Fruit fly (Drosophila melanogaster): Measurements from ENCODE around the gene CG13738.

dm6 chr3L:13965502-13965843 is 7.8 kb downstream of the CG13738 start:
- no peak for TF ChIP-seq usp (GFP tag; optimal IDR thresholded peaks at IDR 0.05)
- TF ChIP-seq CG10979 (tag; optimal IDR thresholded peaks at IDR 0.05) = no peak
- no peak for TF ChIP-seq amos (GFP tag; IDR thresholded peaks at IDR 0.05; ENCODE audit: partially characterized antibody)
- no peak for TF ChIP-seq eve (GFP tag; optimal IDR thresholded peaks at IDR 0.05)

Data from whole organism, embryonic.